Fruit fly (Drosophila melanogaster): ENCODE results near the gene Oscillin.

Oscillin gene

dm6 chr2L:5532061-5532460 is 14.8 kb upstream of the Oscillin start, which contains the start of gene Coq6:
Coq6 (minus strand) TSS chr2L:5532223.
- no peak for TF ChIP-seq CG17801 (GFP tag; optimal IDR thresholded peaks at IDR 0.05; ENCODE audit: partially characterized antibody)

- no peak for TF ChIP-seq CG17801 (GFP tag; optimal IDR thresholded peaks at IDR 0.05; ENCODE audit: partially characterized antibody)
Observed at dm6 chr2L:5536658-5537057, 10.2 kb upstream of the Oscillin start, which contains the start of gene tomb. tomb (minus strand) TSS chr2L:5536758.

DNA sequence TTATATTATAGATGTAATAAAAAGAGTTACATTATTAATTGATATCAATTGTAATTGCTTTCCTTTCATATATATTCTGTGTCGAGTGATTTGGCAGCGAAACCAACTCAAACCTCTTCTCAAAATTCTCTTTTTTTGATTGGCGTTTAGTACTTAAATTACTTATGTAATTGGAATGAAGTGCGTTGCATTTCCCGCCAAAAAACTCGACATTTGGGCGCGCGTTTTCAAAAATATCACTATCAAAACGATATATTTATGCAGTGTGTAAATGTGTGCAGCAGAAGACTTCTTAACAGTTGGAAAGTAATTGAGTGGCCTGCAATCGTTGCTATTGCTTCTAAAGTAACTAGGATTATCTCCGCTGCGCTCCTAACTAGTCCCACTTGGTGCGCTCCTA is 9.8 kb upstream of the Oscillin start:
- no peak for TF ChIP-seq CG17801 (GFP tag; optimal IDR thresholded peaks at IDR 0.05; ENCODE audit: partially characterized antibody)

- TF ChIP-seq CG17801 (GFP tag; optimal IDR thresholded peaks at IDR 0.05; ENCODE audit: partially characterized antibody), result no peak
Observed at dm6 chr2L:5539034-5539433, 7.9 kb upstream of the Oscillin start, which contains the start of gene CG14015. CG14015 (minus strand) TSS chr2L:5539196.

dm6 chr2L:5541935-5542685 is 4.8 kb upstream of the Oscillin start, which contains the start of the genes Hel25E and Lam:
Hel25E (minus strand) TSS chr2L:5542314.
Lam (plus strand) TSS chr2L:5542480.
- no peak for TF ChIP-seq CG17801 (GFP tag; optimal IDR thresholded peaks at IDR 0.05; ENCODE audit: partially characterized antibody)

dm6 chr2L:5542944-5543515 is 3.9 kb upstream of the Oscillin start:
- TF ChIP-seq CG17801 (GFP tag; optimal IDR thresholded peaks at IDR 0.05; ENCODE audit: partially characterized antibody), result peak; percentile 20

- no peak for TF ChIP-seq CG17801 (GFP tag; optimal IDR thresholded peaks at IDR 0.05; ENCODE audit: partially characterized antibody)
Observed at dm6 chr2L:5546207-5546517, 724 bp upstream of the Oscillin start.

dm6 chr2L:5547288-5547777 is 447 bp downstream of the Oscillin start:
- TF ChIP-seq CG17801 (GFP tag; optimal IDR thresholded peaks at IDR 0.05; ENCODE audit: partially characterized antibody), result peak; percentile 37

dm6 chr2L:5550735-5551134 is 3.8 kb downstream of the Oscillin start, which contains the start of gene CG14014:
CG14014 (minus strand) TSS chr2L:5550835.
- TF ChIP-seq CG17801 (GFP tag; optimal IDR thresholded peaks at IDR 0.05; ENCODE audit: partially characterized antibody), result no peak

DNA sequence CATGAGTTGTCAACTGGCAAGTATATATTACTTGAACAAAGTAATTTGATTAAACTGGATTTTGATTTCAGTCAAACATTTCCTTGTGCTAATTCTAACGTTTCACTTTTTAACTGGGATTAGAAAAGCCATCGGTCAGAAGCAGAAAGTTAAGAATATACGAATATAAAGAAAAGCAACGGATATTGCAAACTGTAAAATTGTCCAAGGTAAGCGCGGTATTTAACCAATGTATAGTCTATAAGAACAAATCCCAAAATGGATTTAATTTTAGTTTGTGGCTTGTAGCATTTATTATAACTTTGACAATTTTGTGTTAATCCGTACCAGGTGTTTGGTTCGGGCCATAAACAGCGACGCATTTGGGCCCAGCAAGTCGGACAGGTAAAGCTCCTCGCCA is 4.7 kb downstream of the Oscillin start, which contains the start of gene CG18269:
TSS of gene CG18269 (plus strand) at position 301 of the 400 bp plus-strand sequence.
- TF ChIP-seq CG17801 (GFP tag; optimal IDR thresholded peaks at IDR 0.05; ENCODE audit: partially characterized antibody), result no peak

DNA sequence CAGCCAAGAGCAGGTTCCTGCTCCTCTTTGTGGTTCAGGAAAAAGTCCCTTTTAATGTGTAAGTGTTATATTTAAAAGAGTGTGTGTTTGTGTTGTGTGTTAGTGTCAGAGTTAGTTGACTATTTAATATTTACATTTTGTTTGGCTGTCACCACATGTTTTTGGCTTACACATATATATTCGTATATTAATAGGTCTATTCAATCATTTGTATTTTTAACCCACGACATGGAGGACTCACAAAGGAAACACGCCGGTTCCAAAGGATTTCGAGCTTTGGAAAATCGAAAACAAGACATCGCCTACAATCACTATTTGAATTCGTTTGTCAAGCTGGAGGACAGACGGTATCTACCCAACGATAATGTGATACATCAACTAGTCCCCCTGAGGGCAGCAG is 6.9 kb downstream of the Oscillin start, which contains the start of the genes CG14013 and CG14017:
TSS of gene CG14013 (minus strand) at position 101 of the 400 bp plus-strand sequence.
TSS of gene CG14017 (plus strand) at position 148 of the 400 bp plus-strand sequence.
- no peak for TF ChIP-seq CG17801 (GFP tag; optimal IDR thresholded peaks at IDR 0.05; ENCODE audit: partially characterized antibody)

- no peak for TF ChIP-seq CG17801 (GFP tag; optimal IDR thresholded peaks at IDR 0.05; ENCODE audit: partially characterized antibody)
Observed at dm6 chr2L:5554818-5555217, 7.9 kb downstream of the Oscillin start, which contains the start of gene GluRIIA. GluRIIA (plus strand) TSS chr2L:5555072.

- TF ChIP-seq CG17801 (GFP tag; optimal IDR thresholded peaks at IDR 0.05; ENCODE audit: partially characterized antibody), result no peak
Observed at dm6 chr2L:5558809-5559392, 12.0 kb downstream of the Oscillin start, which contains the start of gene GluRIIB. GluRIIB (plus strand) TSS chr2L:5559342.

DNA sequence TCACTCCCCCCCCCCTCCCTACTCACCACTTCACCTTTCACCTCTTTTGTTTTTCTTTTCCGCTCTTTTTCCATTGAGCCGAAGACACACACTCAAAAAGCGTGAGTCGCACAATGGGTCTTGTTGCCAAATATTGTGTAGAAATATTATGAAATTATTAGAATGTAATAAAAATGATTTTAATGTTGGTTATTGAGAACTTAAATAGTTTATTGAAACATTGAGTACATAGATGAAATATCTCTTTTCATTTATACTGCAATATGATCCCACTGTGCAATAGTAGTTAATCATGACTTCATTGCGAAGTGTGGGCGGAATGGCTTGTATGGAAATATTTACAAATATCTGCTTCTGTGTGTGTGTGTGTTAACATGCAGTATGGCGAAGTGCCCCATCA is 20.2 kb downstream of the Oscillin start:
- TF ChIP-seq CG17801 (GFP tag; optimal IDR thresholded peaks at IDR 0.05; ENCODE audit: partially characterized antibody), result no peak

DNA sequence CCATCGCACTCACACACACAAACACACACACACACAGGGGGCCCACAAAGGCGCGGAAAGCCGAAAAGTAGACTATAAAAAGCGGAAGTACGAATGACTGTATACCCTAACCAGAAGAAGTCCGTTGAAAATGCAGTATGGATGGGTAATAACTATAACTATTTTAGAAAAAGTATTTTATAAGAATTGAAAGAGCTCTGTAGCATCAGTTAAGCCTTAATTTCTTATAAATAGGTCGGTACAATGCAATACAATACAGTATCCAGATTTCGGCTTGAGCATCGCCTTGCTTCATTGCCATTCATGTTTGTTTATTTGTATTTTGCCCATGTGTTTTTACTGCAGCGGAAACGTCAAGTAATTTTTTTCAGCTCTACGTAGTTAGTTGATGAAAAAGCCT is 22.6 kb downstream of the Oscillin start:
- no peak for TF ChIP-seq CG17801 (GFP tag; optimal IDR thresholded peaks at IDR 0.05; ENCODE audit: partially characterized antibody)

Data from ovary, adult (tissue).